Fruit fly (Drosophila melanogaster): ENCODE results near the gene fkh.
A peak's percentile ranks its signal among the peaks of the same experiment; 100 is the strongest.

fkh gene

dm6 chr3R:28623564-28623963 is 38.5 kb upstream of the fkh start (continued):
- TF ChIP-seq esn (GFP tag; optimal IDR thresholded peaks at IDR 0.05) (peak; percentile 56), Sox15 (GFP tag; optimal IDR thresholded peaks at IDR 0.05) (no peak), CG31627 (GFP tag; optimal IDR thresholded peaks at IDR 0.05) (peak; percentile 29), dac (GFP tag; optimal IDR thresholded peaks at IDR 0.05) (no peak), Ets96B (tag; optimal IDR thresholded peaks at IDR 0.05) (peak; percentile 40), CG8632 (GFP tag; optimal IDR thresholded peaks at IDR 0.05) (peak; percentile 35), acj6 (GFP tag; optimal IDR thresholded peaks at IDR 0.05) (peak; percentile 27), Sox14 (GFP tag; optimal IDR thresholded peaks at IDR 0.05) (peak; percentile 36), net (GFP tag; optimal IDR thresholded peaks at IDR 0.05) (peak; percentile 46), CG34406 (GFP tag; optimal IDR thresholded peaks at IDR 0.05) (peak; percentile 28), CG10631 (GFP tag; optimal IDR thresholded peaks at IDR 0.05) (peak; percentile 32), CG6276 (GFP tag; optimal IDR thresholded peaks at IDR 0.05) (peak; percentile 57), CG32006 (GFP tag; optimal IDR thresholded peaks at IDR 0.05) (peak; percentile 80)

- TF ChIP-seq CG6276 (GFP tag; optimal IDR thresholded peaks at IDR 0.05) (no peak), pdm3 (GFP tag; optimal IDR thresholded peaks at IDR 0.05) (no peak), CG6854 (GFP tag; optimal IDR thresholded peaks at IDR 0.05) (no peak), Ets21C (GFP tag; optimal IDR thresholded peaks at IDR 0.05) (no peak), CG31627 (GFP tag; optimal IDR thresholded peaks at IDR 0.05) (no peak), CG6163 (GFP tag; IDR thresholded peaks at IDR 0.05) (no peak), Eip75B (GFP tag; optimal IDR thresholded peaks at IDR 0.05) (no peak), dsx (GFP tag; optimal IDR thresholded peaks at IDR 0.05; ENCODE audit: poor library complexity, severe bottlenecking) (no peak), CG9139 (GFP tag; optimal IDR thresholded peaks at IDR 0.05) (no peak), Smox (GFP tag; optimal IDR thresholded peaks at IDR 0.05) (no peak), Lpt (GFP tag; optimal IDR thresholded peaks at IDR 0.05) (no peak), vri (GFP tag; optimal IDR thresholded peaks at IDR 0.05) (no peak), CG11762 (GFP tag; optimal IDR thresholded peaks at IDR 0.05; ENCODE audit: insufficient read depth) (no peak), acj6 (GFP tag; optimal IDR thresholded peaks at IDR 0.05) (no peak), cyc (GFP tag; optimal IDR thresholded peaks at IDR 0.05) (no peak), topi (GFP tag; optimal IDR thresholded peaks at IDR 0.05) (no peak)
These were observed 38.1 kb upstream of the fkh start for dm6 chr3R:28623115-28623514.

- peak; percentile 20 for TF ChIP-seq CG32006 (GFP tag; optimal IDR thresholded peaks at IDR 0.05)
- TF ChIP-seq OdsH (GFP tag; optimal IDR thresholded peaks at IDR 0.05) = no peak
- peak; percentile 23 for TF ChIP-seq Eip78C (GFP tag)
- TF ChIP-seq CG8119 (GFP tag; IDR thresholded peaks at IDR 0.05) = 0 out of 3 replicates have a peak, but pooled peaks have one; percentile 14
- TF ChIP-seq ss (GFP tag; optimal IDR thresholded peaks at IDR 0.05) = no peak
These were observed 35.7 kb upstream of the fkh start for dm6 chr3R:28620813-28621212.

- TF ChIP-seq CG3032 (tag; optimal IDR thresholded peaks at IDR 0.05) = no peak
- TF ChIP-seq dsx (GFP tag; optimal IDR thresholded peaks at IDR 0.05; ENCODE audit: poor library complexity, severe bottlenecking) = peak; percentile 87
These were observed 20.8 kb upstream of the fkh start, which contains the start of gene CG9986 for dm6 chr3R:28605835-28606234. TSS of gene CG9986 (plus strand) at chr3R:28606079.

dm6 chr3R:28603561-28603960 is 18.5 kb upstream of the fkh start:
- TF ChIP-seq CG10669 (GFP tag; optimal IDR thresholded peaks at IDR 0.05) (no peak), CG8319 (GFP tag; optimal IDR thresholded peaks at IDR 0.05) (no peak), Lpt (GFP tag; optimal IDR thresholded peaks at IDR 0.05) (no peak), CG34406 (GFP tag; optimal IDR thresholded peaks at IDR 0.05) (no peak)
